Worm (Caenorhabditis elegans) whole organism, young adult: ENCODE data around the gene ify-1.

Experiments
- F33H1.4 ChIP-seq: fragments of 200-800 bp; sonication (Bioruptor generic); IDR thresholded peaks from 2 replicates; pipeline ENCODE4 v1.3.6; 2022; ENCODE audit warnings: missing genetic modification reagents, missing genetic modification characterization, missing compliant biosample characterization
- K11D2.4 ChIP-seq: fragments of 200-800 bp; sonication (Bioruptor generic); IDR thresholded peaks from 2 replicates; pipeline ENCODE4 v1.3.6; 2022; ENCODE audit warnings: missing genetic modification reagents, missing genetic modification characterization, missing compliant biosample characterization
- T07F8.4 ChIP-seq: sonication (generic microtip); optimal IDR thresholded peaks from 2 replicates; lab custom pipeline; 2016; ENCODE audit warnings: mild to moderate bottlenecking, missing genetic modification characterization, moderate library complexity, missing compliant biosample characterization
- T26A5.8 ChIP-seq: sonication (generic microtip); optimal IDR thresholded peaks from 2 replicates; lab custom pipeline; 2016; ENCODE audit warnings: missing genetic modification characterization, missing compliant biosample characterization
- Y53F4B.3 ChIP-seq: fragments of 200-800 bp; sonication (Bioruptor generic); IDR thresholded peaks from 2 replicates; pipeline ENCODE4 v1.3.6; 2022; ENCODE audit warnings: missing genetic modification reagents, missing genetic modification characterization, missing compliant biosample characterization
- aptf-2 ChIP-seq: fragments of 200-800 bp; sonication (Bioruptor generic); conservative IDR thresholded peaks from 2 replicates; pipeline ENCODE4 v1.3.6; 2022; ENCODE audit warnings: missing genetic modification reagents, missing genetic modification characterization, missing compliant biosample characterization
- atf-7 ChIP-seq: sonication (generic microtip); optimal IDR thresholded peaks from 2 replicates; lab custom pipeline; 2017; ENCODE audit warnings: mild to moderate bottlenecking, missing genetic modification characterization, missing compliant biosample characterization
- athp-1 ChIP-seq: sonication (generic microtip); optimal IDR thresholded peaks from 2 replicates; lab custom pipeline; 2017; ENCODE audit warnings: mild to moderate bottlenecking, missing genetic modification characterization, missing compliant biosample characterization
- attf-6 ChIP-seq: fragments of 200-800 bp; sonication (Bioruptor generic); IDR thresholded peaks from 2 replicates; pipeline ENCODE4 v1.3.6; 2022; ENCODE audit warnings: missing genetic modification reagents, missing genetic modification characterization, missing compliant biosample characterization
- bed-1 ChIP-seq: fragments of 200-800 bp; sonication (Bioruptor generic); IDR thresholded peaks from 2 replicates; pipeline ENCODE4 v1.3.6; 2022; ENCODE audit warnings: missing genetic modification reagents, missing genetic modification characterization, missing compliant biosample characterization
- ccch-3 ChIP-seq: fragments of 200-800 bp; sonication (Bioruptor generic); optimal IDR thresholded peaks from 2 replicates; lab custom pipeline; 2018; ENCODE audit warnings: mild to moderate bottlenecking, missing genetic modification characterization, missing compliant biosample characterization
- ceh-91 ChIP-seq: fragments of 200-800 bp; sonication (Bioruptor generic); IDR thresholded peaks from 2 replicates; pipeline ENCODE4 v1.3.6; 2022; ENCODE audit warnings: missing genetic modification reagents, missing genetic modification characterization, missing compliant biosample characterization
- chd-7 ChIP-seq: sonication (generic microtip); optimal IDR thresholded peaks from 2 replicates; lab custom pipeline; 2016; ENCODE audit warnings: mild to moderate bottlenecking, missing genetic modification characterization, moderate library complexity, missing compliant biosample characterization
- dpl-1 ChIP-seq: fragments of 150-350 bp; optimal IDR thresholded peaks from 2 replicates; lab custom pipeline; 2014; ENCODE audit warnings: missing biosample characterization, missing genetic modification reagents, missing genetic modification characterization
- egl-44 ChIP-seq: fragments of 200-800 bp; sonication (Bioruptor generic); IDR thresholded peaks from 2 replicates; pipeline ENCODE4 v1.3.6; 2022; ENCODE audit warnings: missing genetic modification reagents, missing genetic modification characterization, missing compliant biosample characterization
- ekl-4 ChIP-seq: fragments of 200-800 bp; sonication (Bioruptor generic); IDR thresholded peaks from 2 replicates; pipeline ENCODE4 v1.3.6; 2022; ENCODE audit warnings: missing genetic modification reagents, missing genetic modification characterization, missing compliant biosample characterization
- gei-17 ChIP-seq: fragments of 200-800 bp; sonication (Bioruptor generic); optimal IDR thresholded peaks from 2 replicates; lab custom pipeline; 2018; ENCODE audit warnings: mild to moderate bottlenecking, missing genetic modification characterization, missing compliant biosample characterization
- him-1 ChIP-seq: sonication (generic microtip); optimal IDR thresholded peaks from 2 replicates; lab custom pipeline; 2016; ENCODE audit warnings: missing genotype, missing genetic modification reagents, missing genetic modification characterization, missing compliant biosample characterization
- hlh-12 ChIP-seq: sonication (generic microtip); optimal IDR thresholded peaks from 2 replicates; lab custom pipeline; 2016; ENCODE audit warnings: missing genetic modification characterization, missing compliant biosample characterization
- hlh-26 ChIP-seq: fragments of 200-800 bp; sonication (Bioruptor generic); conservative IDR thresholded peaks from 2 replicates; pipeline ENCODE4 v1.3.6; 2022; ENCODE audit warnings: missing genetic modification reagents, missing genetic modification characterization, missing compliant biosample characterization
- hmg-20 ChIP-seq: fragments of 200-800 bp; sonication (Bioruptor generic); IDR thresholded peaks from 2 replicates; pipeline ENCODE4 v1.3.6; 2022; ENCODE audit warnings: missing genetic modification reagents, missing genetic modification characterization, missing compliant biosample characterization
- let-526 ChIP-seq: fragments of 200-800 bp; sonication (Bioruptor generic); IDR thresholded peaks from 2 replicates; pipeline ENCODE4 v1.3.6; 2022; ENCODE audit warnings: missing genetic modification reagents, missing genetic modification characterization, missing compliant biosample characterization
- let-607 ChIP-seq, 2 experiments: fragments of 200-800 bp in 1 of 2; sonication (Bioruptor generic) in 1 of 2; sonication (generic microtip) in 1 of 2; optimal IDR thresholded peaks; 2 replicates each; lab custom pipeline; 2016 to 2018; ENCODE audit warnings: mild to moderate bottlenecking in 2 of 2, missing compliant biosample characterization in 2 of 2, missing genetic modification characterization in 2 of 2, moderate library complexity in 2 of 2, missing genotype in 1 of 2
- lin-26 ChIP-seq: fragments of 200-800 bp; sonication (Bioruptor generic); IDR thresholded peaks from 2 replicates; pipeline ENCODE4 v1.3.6; 2022; ENCODE audit warnings: missing genetic modification reagents, missing genetic modification characterization, missing compliant biosample characterization
- lin-40 ChIP-seq: sonication (generic microtip); optimal IDR thresholded peaks from 2 replicates; lab custom pipeline; 2016; ENCODE audit warnings: missing genetic modification characterization, mild to moderate bottlenecking, missing compliant biosample characterization, missing genotype, missing genetic modification reagents
- madf-10 ChIP-seq: sonication (generic microtip); optimal IDR thresholded peaks from 2 replicates; lab custom pipeline; 2016; ENCODE audit warnings: mild to moderate bottlenecking, missing genetic modification characterization, missing compliant biosample characterization
- madf-6 ChIP-seq: fragments of 200-800 bp; sonication (Bioruptor generic); IDR thresholded peaks from 2 replicates; pipeline ENCODE4 v1.3.6; 2022; ENCODE audit warnings: missing genetic modification reagents, missing genetic modification characterization, missing compliant biosample characterization
- madf-8 ChIP-seq: fragments of 200-800 bp; sonication (Bioruptor generic); conservative IDR thresholded peaks from 2 replicates; pipeline ENCODE4 v1.3.6; 2022; ENCODE audit warnings: missing genetic modification reagents, missing genetic modification characterization, missing compliant biosample characterization
- nfya-2 ChIP-seq: fragments of 200-800 bp; sonication (Bioruptor generic); IDR thresholded peaks from 2 replicates; pipeline ENCODE4 v1.3.6; 2022; ENCODE audit warnings: missing genetic modification reagents, missing genetic modification characterization, missing compliant biosample characterization
- nfyb-1 ChIP-seq: fragments of 200-800 bp; sonication (Bioruptor generic); IDR thresholded peaks from 2 replicates; pipeline ENCODE4 v1.3.6; 2022; ENCODE audit warnings: missing genetic modification reagents, missing genetic modification characterization, missing compliant biosample characterization
- nhr-27 ChIP-seq: fragments of 200-800 bp; sonication (Bioruptor generic); optimal IDR thresholded peaks from 2 replicates; lab custom pipeline; 2018; ENCODE audit warnings: mild to moderate bottlenecking, missing genetic modification characterization, moderate library complexity, missing compliant biosample characterization
- nhr-80 ChIP-seq: sonication (generic microtip); optimal IDR thresholded peaks from 2 replicates; lab custom pipeline; 2016; ENCODE audit warnings: missing genetic modification characterization, missing compliant biosample characterization
- pbrm-1 ChIP-seq: fragments of 200-800 bp; sonication (Bioruptor generic); IDR thresholded peaks from 2 replicates; pipeline ENCODE4 v1.3.6; 2022; ENCODE audit warnings: missing genetic modification reagents, missing genetic modification characterization, missing compliant biosample characterization
- repo-1 ChIP-seq: sonication (generic microtip); optimal IDR thresholded peaks from 2 replicates; lab custom pipeline; 2017; ENCODE audit warnings: mild to moderate bottlenecking, missing genetic modification characterization, missing compliant biosample characterization
- tbx-9 ChIP-seq: sonication (generic microtip); optimal IDR thresholded peaks from 2 replicates; lab custom pipeline; 2016; ENCODE audit warnings: borderline replicate concordance, missing genetic modification characterization, inconsistent platforms, missing compliant biosample characterization
- unc-130 ChIP-seq: sonication (generic microtip); optimal IDR thresholded peaks from 2 replicates; lab custom pipeline; 2016; ENCODE audit warnings: missing genetic modification reagents, missing genetic modification characterization, missing compliant biosample characterization
- unc-62 ChIP-seq: fragments of 150-350 bp; optimal IDR thresholded peaks from 2 replicates; lab custom pipeline; 2014; ENCODE audit warnings: missing biosample characterization, missing genetic modification reagents, missing genetic modification characterization
- zim-3 ChIP-seq: sonication (generic microtip); optimal IDR thresholded peaks from 2 replicates; lab custom pipeline; 2017; ENCODE audit warnings: mild to moderate bottlenecking, missing genetic modification characterization, moderate library complexity, missing compliant biosample characterization
- ztf-22 ChIP-seq: fragments of 200-800 bp; sonication (Bioruptor generic); optimal IDR thresholded peaks from 2 replicates; lab custom pipeline; 2018; ENCODE audit warnings: mild to moderate bottlenecking, missing genetic modification characterization, moderate library complexity, missing compliant biosample characterization
- ztf-28 ChIP-seq: fragments of 200-800 bp; sonication (Bioruptor generic); IDR thresholded peaks from 2 replicates; pipeline ENCODE4 v1.3.6; 2022; ENCODE audit warnings: missing genetic modification reagents, missing genetic modification characterization, missing compliant biosample characterization

ify-1 gene

ce11 chrII:5055129-5055666 is at the start of gene ify-1, which contains the start of gene rpl-22 (continued):
- TF ChIP-seq lin-40 (peak; percentile 79), ceh-91 (GFP tag; lab: Robert Waterston, UW) (peak; percentile 89), madf-6 (GFP tag; lab: Robert Waterston, UW) (peak; percentile 94), T26A5.8 (tag; lab: Kevin White, UChicago) (no peak), let-526 (no peak), ztf-28 (GFP tag; lab: Robert Waterston, UW) (0 out of 2 replicates have a peak, but pooled peaks have one; percentile 42), atf-7 (tag; lab: Kevin White, UChicago) (no peak), him-1 (no peak), madf-8 (GFP tag; lab: Robert Waterston, UW) (peak; percentile 71), zim-3 (tag; lab: Kevin White, UChicago) (no peak), hlh-12 (tag; lab: Kevin White, UChicago) (no peak), F33H1.4 (GFP tag; lab: Robert Waterston, UW) (peak; percentile 96), pbrm-1 (peak; percentile 89), lin-26 (no peak; the same call in 1 of the 2 replicates), hmg-20 (GFP tag; lab: Robert Waterston, UW) (peak; percentile 48; the same call in 1 of the 2 replicates), dpl-1 (GFP tag; lab: Kevin White, UChicago) (peak; percentile 82), repo-1 (tag; lab: Kevin White, UChicago) (no peak), attf-6 (no peak), chd-7 (tag; lab: Kevin White, UChicago) (no peak), bed-1 (no peak), Y53F4B.3 (no peak), athp-1 (tag; lab: Kevin White, UChicago) (peak; percentile 73), nhr-27 (tag; lab: Kevin White, UChicago) (no peak), nfyb-1 (GFP tag; lab: Robert Waterston, UW) (peak; percentile 77), K11D2.4 (GFP tag; lab: Robert Waterston, UW) (peak; percentile 66; the same call in 1 of the 2 replicates), ekl-4 (GFP tag; lab: Robert Waterston, UW) (peak; percentile 75), ccch-3 (GFP tag; lab: Kevin White, UChicago) (no peak), hlh-26 (GFP tag; lab: Robert Waterston, UW) (no peak), T07F8.4 (tag; lab: Kevin White, UChicago) (no peak), egl-44 (no peak), aptf-2 (GFP tag; lab: Robert Waterston, UW) (no peak), tbx-9 (no peak)
- TF ChIP-seq, all 124 proteins: peak for 59

- TF ChIP-seq atf-7 (tag; lab: Kevin White, UChicago): peak; percentile 75
- TF ChIP-seq nfya-2 (GFP tag; lab: Robert Waterston, UW): no peak
- TF ChIP-seq madf-10 (tag; lab: Kevin White, UChicago): peak; percentile 22
- no peak for TF ChIP-seq chd-7 (tag; lab: Kevin White, UChicago)
- peak; percentile 58 for TF ChIP-seq ztf-22
- peak; percentile 44 for TF ChIP-seq unc-62 (GFP tag; lab: Kevin White, UChicago)
- peak; percentile 93 for TF ChIP-seq nhr-80 (tag; lab: Kevin White, UChicago)
- TF ChIP-seq gei-17: no peak
- TF ChIP-seq unc-130 (GFP tag; lab: Kevin White, UChicago): no peak
- peak; percentile 21 to 40 for TF ChIP-seq let-607 (tag; optimal IDR thresholded peaks at IDR 0.05; lab: Kevin White, UChicago)
Observed at ce11 chrII:5103784-5104457, 48.9 kb upstream of the ify-1 start, which contains the start of the genes C04G6.11 and mpk-2. Gene C04G6.11, minus strand, starts transcription at chrII:5103834. Gene mpk-2, plus strand, starts transcription at chrII:5104118.
